Fruit fly (Drosophila melanogaster) whole organism, embryonic: ENCODE results near the gene CG31207.

Experiments used
- Atf6 ChIP-seq: fragments of 200-800 bp; sonication (Bioruptor generic); IDR thresholded peaks from 2 replicates; pipeline ENCODE4 v1.3.6; 2022; ENCODE audit warnings: missing biosample characterization, missing genetic modification characterization
- CG1024 ChIP-seq: fragments of 200-800 bp; sonication (Bioruptor generic); IDR thresholded peaks from 2 replicates; pipeline ENCODE4 v1.3.6; 2022; ENCODE audit warnings: missing biosample characterization, missing genetic modification characterization
- CG10267 ChIP-seq: fragments of 200-800 bp; sonication (Bioruptor generic); optimal IDR thresholded peaks from 2 replicates; lab custom pipeline; 2018; ENCODE audit warnings: missing biosample characterization, mild to moderate bottlenecking, missing genetic modification characterization, moderate library complexity
- CG10366 ChIP-seq: fragments of 200-800 bp; sonication (Bioruptor generic); IDR thresholded peaks from 2 replicates; pipeline ENCODE4 v1.3.6; 2022; ENCODE audit warnings: missing biosample characterization, missing genetic modification characterization
- CG10654 ChIP-seq: fragments of 200-800 bp; sonication (Bioruptor generic); optimal IDR thresholded peaks from 2 replicates; lab custom pipeline; 2016; ENCODE audit warnings: missing biosample characterization, missing genetic modification characterization
- CG10959 ChIP-seq: fragments of 200-800 bp; sonication (Bioruptor generic); IDR thresholded peaks from 2 replicates; pipeline ENCODE4 v1.3.6; 2022; ENCODE audit warnings: missing biosample characterization, missing genetic modification characterization
- CG12299 ChIP-seq: fragments of 200-800 bp; sonication (Bioruptor generic); optimal IDR thresholded peaks from 2 replicates; lab custom pipeline; 2018; ENCODE audit warnings: missing biosample characterization, mild to moderate bottlenecking, missing genetic modification characterization
- CG12744 ChIP-seq: fragments of 200-800 bp; sonication (Bioruptor generic); optimal IDR thresholded peaks from 2 replicates; lab custom pipeline; 2016; ENCODE audit warnings: missing biosample characterization, missing genetic modification characterization
- CG13894 ChIP-seq: fragments of 200-800 bp; sonication (Bioruptor generic); optimal IDR thresholded peaks from 3 replicates; lab custom pipeline; 2018; ENCODE audit warnings: missing biosample characterization, mild to moderate bottlenecking, missing genetic modification characterization, moderate library complexity
- CG14667 ChIP-seq: fragments of 200-800 bp; sonication (Bioruptor generic); IDR thresholded peaks from 2 replicates; pipeline ENCODE4 v1.3.6; 2022; ENCODE audit warnings: missing biosample characterization, missing genetic modification characterization
- CG1529 ChIP-seq: fragments of 200-800 bp; sonication (Bioruptor generic); optimal IDR thresholded peaks from 3 replicates; lab custom pipeline; 2018; ENCODE audit warnings: missing biosample characterization, missing genetic modification characterization
- CG16863 ChIP-seq: fragments of 200-800 bp; sonication (Bioruptor generic); optimal IDR thresholded peaks from 3 replicates; lab custom pipeline; 2016; ENCODE audit warnings: missing biosample characterization, missing genetic modification characterization
- CG17186 ChIP-seq: fragments of 200-800 bp; sonication (Bioruptor generic); optimal IDR thresholded peaks from 3 replicates; lab custom pipeline; 2017; ENCODE audit warnings: missing biosample characterization, missing genetic modification reagents, missing genetic modification characterization
- CG17568 ChIP-seq: fragments of 200-800 bp; sonication (Bioruptor generic); optimal IDR thresholded peaks from 2 replicates; lab custom pipeline; 2018; ENCODE audit warnings: missing biosample characterization, mild to moderate bottlenecking, missing genetic modification characterization, moderate library complexity
- CG17829 ChIP-seq: fragments of 200-800 bp; optimal IDR thresholded peaks from 2 replicates; lab custom pipeline; 2019; ENCODE audit warnings: missing biosample characterization, mild to moderate bottlenecking, missing genetic modification characterization, moderate library complexity
- CG2129 ChIP-seq: fragments of 200-800 bp; sonication (Bioruptor generic); IDR thresholded peaks from 2 replicates; pipeline ENCODE4 v1.3.6; 2022; ENCODE audit warnings: missing biosample characterization, missing genetic modification characterization; ENCODE audit not compliant: partially characterized antibody
- CG34422 ChIP-seq: fragments of 200-800 bp; sonication (Bioruptor generic); IDR thresholded peaks from 3 replicates; pipeline ENCODE4 v1.3.6; 2022; ENCODE audit warnings: missing biosample characterization, missing genetic modification characterization
- CG3726 ChIP-seq: fragments of 200-800 bp; sonication (Bioruptor generic); IDR thresholded peaks from 3 replicates; pipeline ENCODE4, ENCODE4 v1.3.6; 2022; ENCODE audit warnings: missing biosample characterization, missing genetic modification characterization
- CG4707 ChIP-seq: fragments of 200-800 bp; sonication (Bioruptor generic); optimal IDR thresholded peaks from 2 replicates; lab custom pipeline; 2018; ENCODE audit warnings: missing biosample characterization, mild to moderate bottlenecking, missing genetic modification characterization, moderate library complexity
- CG5953 ChIP-seq: fragments of 200-800 bp; sonication (Bioruptor generic); IDR thresholded peaks from 2 replicates; pipeline ENCODE4 v1.3.6; 2022; ENCODE audit warnings: missing biosample characterization, missing genetic modification characterization
- CG6854 ChIP-seq: fragments of 200-800 bp; sonication (Bioruptor generic); optimal IDR thresholded peaks from 3 replicates; lab custom pipeline; 2017; ENCODE audit warnings: missing biosample characterization, mild to moderate bottlenecking, missing genetic modification characterization
- CG9876 ChIP-seq: fragments of 200-800 bp; sonication (Bioruptor generic); optimal IDR thresholded peaks from 2 replicates; lab custom pipeline; 2016; ENCODE audit warnings: missing biosample characterization, missing genetic modification characterization
- CkIIα-i1 ChIP-seq: fragments of 200-800 bp; sonication (Bioruptor generic); IDR thresholded peaks from 2 replicates; pipeline ENCODE4 v1.3.6; 2022; ENCODE audit warnings: missing biosample characterization, missing genetic modification characterization
- Dbx ChIP-seq: fragments of 200-800 bp; sonication (Bioruptor generic); IDR thresholded peaks from 3 replicates; pipeline ENCODE4 v1.3.6; 2022; ENCODE audit warnings: missing biosample characterization, missing genetic modification characterization
- ERR ChIP-seq: fragments of 200-800 bp; sonication (Bioruptor generic); optimal IDR thresholded peaks from 2 replicates; lab custom pipeline; 2016; ENCODE audit warnings: missing biosample characterization, missing genetic modification characterization
- Fer3 ChIP-seq: fragments of 200-800 bp; sonication (Bioruptor generic); optimal IDR thresholded peaks from 2 replicates; lab custom pipeline; 2018; ENCODE audit warnings: missing biosample characterization, mild to moderate bottlenecking, missing genetic modification characterization, moderate library complexity
- Hr3 ChIP-seq: fragments of 200-800 bp; sonication (Bioruptor generic); optimal IDR thresholded peaks from 3 replicates; lab custom pipeline; 2016; ENCODE audit warnings: missing biosample characterization, missing genetic modification characterization
- Hsf ChIP-seq: fragments of 200-800 bp; sonication (Bioruptor generic); optimal IDR thresholded peaks from 3 replicates; lab custom pipeline; 2016; ENCODE audit warnings: missing biosample characterization, missing genetic modification characterization
- Lhr ChIP-seq: fragments of 200-800 bp; sonication (Bioruptor generic); optimal IDR thresholded peaks from 3 replicates; lab custom pipeline; 2017; ENCODE audit warnings: mild to moderate bottlenecking, missing biosample characterization, missing genetic modification reagents, missing genetic modification characterization
- NC2α ChIP-seq: fragments of 200-800 bp; sonication (Bioruptor generic); optimal IDR thresholded peaks from 2 replicates; lab custom pipeline; 2016; ENCODE audit warnings: missing biosample characterization, missing genetic modification characterization
- Rx ChIP-seq: fragments of 200-800 bp; sonication (Bioruptor generic); IDR thresholded peaks from 2 replicates; pipeline ENCODE4 v1.3.6; 2022; ENCODE audit warnings: missing biosample characterization, missing genetic modification characterization
- Sry-β ChIP-seq: fragments of 200-800 bp; sonication (Bioruptor generic); optimal IDR thresholded peaks from 2 replicates; lab custom pipeline; 2018; ENCODE audit warnings: missing biosample characterization, mild to moderate bottlenecking, missing genetic modification characterization, moderate library complexity
- ato ChIP-seq: fragments of 200-800 bp; sonication (Bioruptor generic); IDR thresholded peaks from 2 replicates; pipeline ENCODE4 v1.3.6; 2022; ENCODE audit warnings: missing biosample characterization, missing genetic modification characterization; ENCODE audit not compliant: partially characterized antibody
- bab2 ChIP-seq: fragments of 200-800 bp; sonication (Bioruptor generic); optimal IDR thresholded peaks from 2 replicates; lab custom pipeline; 2016; ENCODE audit warnings: missing biosample characterization, missing genetic modification characterization
- chif ChIP-seq, 2 experiments: fragments of 200-800 bp; sonication (Bioruptor generic); optimal IDR thresholded peaks; 3 replicates each; lab custom pipeline; 2016; ENCODE audit warnings: missing biosample characterization in 2 of 2, missing genetic modification characterization in 2 of 2
- da ChIP-seq: fragments of 200-800 bp; sonication (Bioruptor generic); optimal IDR thresholded peaks from 2 replicates; lab custom pipeline; 2016; ENCODE audit warnings: missing biosample characterization, missing genetic modification characterization
- dpn ChIP-seq, 2 experiments: fragments of 200-800 bp; sonication (Bioruptor generic); optimal IDR thresholded peaks; 3 replicates each; lab custom pipeline; 2016; ENCODE audit warnings: missing biosample characterization in 2 of 2, missing genetic modification characterization in 2 of 2
- emc ChIP-seq: fragments of 200-800 bp; sonication (Bioruptor generic); optimal IDR thresholded peaks from 2 replicates; lab custom pipeline; 2016; ENCODE audit warnings: missing biosample characterization, missing genetic modification characterization
- en ChIP-seq: fragments of 200-800 bp; sonication (Bioruptor generic); optimal IDR thresholded peaks from 2 replicates; lab custom pipeline; 2016; ENCODE audit warnings: missing biosample characterization, missing genetic modification characterization
- ewg ChIP-seq: fragments of 200-800 bp; sonication (Bioruptor generic); optimal IDR thresholded peaks from 3 replicates; lab custom pipeline; 2017; ENCODE audit warnings: mild to moderate bottlenecking, missing biosample characterization, missing genetic modification reagents, missing genetic modification characterization
- gsb ChIP-seq: fragments of 200-800 bp; sonication (Bioruptor generic); IDR thresholded peaks from 2 replicates; pipeline ENCODE4 v1.3.6; 2022; ENCODE audit warnings: missing biosample characterization, missing genetic modification characterization
- kni ChIP-seq: fragments of 200-800 bp; sonication (Bioruptor generic); optimal IDR thresholded peaks from 3 replicates; lab custom pipeline; 2017; ENCODE audit warnings: mild to moderate bottlenecking, missing biosample characterization, missing genetic modification reagents, missing genetic modification characterization
- ranshi ChIP-seq: fragments of 200-800 bp; sonication (Bioruptor generic); IDR thresholded peaks from 2 replicates; pipeline ENCODE4 v1.3.6; 2022; ENCODE audit warnings: missing biosample characterization, missing genetic modification characterization
- repo ChIP-seq: fragments of 200-800 bp; sonication (Bioruptor generic); optimal IDR thresholded peaks from 2 replicates; lab custom pipeline; 2016; ENCODE audit warnings: missing biosample characterization, missing genetic modification characterization
- tap ChIP-seq: fragments of 200-800 bp; optimal IDR thresholded peaks from 3 replicates; lab custom pipeline; 2019; ENCODE audit warnings: missing biosample characterization, mild to moderate bottlenecking, missing genetic modification characterization, moderate library complexity
- tio ChIP-seq: fragments of 200-800 bp; sonication (Bioruptor generic); optimal IDR thresholded peaks from 2 replicates; lab custom pipeline; 2017; ENCODE audit warnings: missing biosample characterization, missing genetic modification characterization, inconsistent platforms
- tll ChIP-seq, 2 experiments: fragments of 200-800 bp in 1 of 2; fragments of >200 bp in 1 of 2; sonication (Bioruptor generic) in 1 of 2; optimal IDR thresholded peaks; 2 replicates each; lab custom pipeline; 2017 to 2019; ENCODE audit warnings: missing biosample characterization in 2 of 2, missing genetic modification characterization in 2 of 2, mild to moderate bottlenecking in 1 of 2, moderate library complexity in 1 of 2
- wek ChIP-seq: fragments of 200-800 bp; sonication (Bioruptor generic); optimal IDR thresholded peaks from 3 replicates; lab custom pipeline; 2018; ENCODE audit warnings: missing biosample characterization, mild to moderate bottlenecking, missing genetic modification characterization, moderate library complexity
- zen ChIP-seq: fragments of 200-800 bp; sonication (Bioruptor generic); optimal IDR thresholded peaks from 3 replicates; lab custom pipeline; 2018; ENCODE audit warnings: missing biosample characterization, mild to moderate bottlenecking, missing genetic modification characterization, moderate library complexity

Gene CG31207

DNA sequence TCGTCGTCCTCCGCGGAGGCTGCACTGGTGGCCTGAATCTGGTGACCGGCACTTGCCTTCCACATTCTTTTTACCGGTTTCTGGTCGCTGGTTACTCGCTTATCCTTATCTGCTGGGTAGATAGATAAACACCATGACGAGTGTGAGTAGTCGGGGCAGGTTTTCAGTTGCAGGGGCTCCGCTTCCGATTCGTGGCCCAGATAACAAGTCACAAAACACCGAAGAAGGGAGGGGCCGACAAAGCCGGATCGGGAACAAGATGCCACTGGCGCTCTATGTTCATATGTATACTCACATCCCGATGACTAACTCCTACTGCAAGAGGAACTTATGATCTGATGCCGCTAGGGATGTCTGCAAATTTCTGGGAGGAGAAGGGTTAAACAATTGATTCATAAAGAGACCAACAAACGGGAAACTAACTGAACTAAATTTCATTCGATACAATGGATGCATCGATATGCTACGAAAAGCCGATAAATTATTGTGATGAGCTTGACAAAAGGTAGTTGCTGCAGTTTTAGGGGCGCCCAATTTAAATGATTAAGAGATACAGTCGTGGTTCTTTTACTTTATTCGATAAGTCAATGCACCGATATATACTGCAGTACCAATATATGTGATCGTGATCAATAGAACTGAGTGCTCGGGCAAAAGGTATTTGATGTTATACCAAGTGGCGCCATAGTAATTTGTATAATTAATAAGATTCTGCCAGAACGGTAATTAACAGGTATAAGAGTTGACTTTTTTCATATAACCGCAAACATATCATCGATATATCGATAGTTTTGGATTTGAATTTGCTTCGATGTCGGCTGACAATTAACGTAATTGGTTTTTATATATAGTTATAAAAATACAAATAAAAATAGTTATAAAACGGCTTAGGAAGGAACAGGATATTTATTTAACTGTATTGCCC, 17.4 kb upstream of the CG31207 start, which contains the start of gene Cortactin (continued):
- no peak for TF ChIP-seq chif (GFP tag; optimal IDR thresholded peaks at IDR 0.05; lab: Kevin White, UChicago)
- TF ChIP-seq CG1529 (GFP tag; lab: Kevin White, UChicago) = no peak
- TF ChIP-seq Sry-β (GFP tag; lab: Kevin White, UChicago) = peak; percentile 2
- no peak for TF ChIP-seq Fer3 (tag; lab: Kevin White, UChicago)
- no peak for TF ChIP-seq CG9876 (GFP tag; lab: Kevin White, UChicago)
- no peak for TF ChIP-seq CG5953 (GFP tag; lab: Robert Waterston, UW)
- no peak for TF ChIP-seq CG12299 (tag; lab: Kevin White, UChicago)
- TF ChIP-seq CG17829 (tag; lab: Kevin White, UChicago) = peak; percentile 10
- TF ChIP-seq bab2 (GFP tag; lab: Kevin White, UChicago) = no peak
- TF ChIP-seq Dbx = 0 out of 3 replicates have a peak, but pooled peaks have one; percentile 48
- TF ChIP-seq Rx (GFP tag; lab: Robert Waterston, UW) = no peak
- no peak for TF ChIP-seq Hsf (GFP tag; lab: Kevin White, UChicago)
- TF ChIP-seq CG10267 = peak; percentile 33
- TF ChIP-seq CG16863 = no peak
- no peak for TF ChIP-seq tio (GFP tag; lab: Kevin White, UChicago)
- TF ChIP-seq emc (GFP tag; lab: Kevin White, UChicago) = no peak
- TF ChIP-seq CG17568 (GFP tag; lab: Kevin White, UChicago) = no peak
- no peak for TF ChIP-seq ERR
- TF ChIP-seq tll (GFP tag; optimal IDR thresholded peaks at IDR 0.05; lab: Kevin White, UChicago) = peak in 1 of 2 experiments; percentile 37
- no peak for TF ChIP-seq ewg (GFP tag; lab: Kevin White, UChicago)
- peak; percentile 91 for TF ChIP-seq CG2129 (GFP tag; lab: Robert Waterston, UW)
- TF ChIP-seq tap (tag; lab: Kevin White, UChicago) = no peak
- TF ChIP-seq CG10959 = no peak; the same call in 1 of the 2 replicates
- peak; percentile 51 for TF ChIP-seq CG13894
- no peak for TF ChIP-seq en (GFP tag; lab: Kevin White, UChicago)
- no peak for TF ChIP-seq NC2α (GFP tag; lab: Kevin White, UChicago)
- no peak for TF ChIP-seq gsb
- TF ChIP-seq CG17186 (GFP tag; lab: Kevin White, UChicago) = no peak
- no peak for TF ChIP-seq CG1024
- TF ChIP-seq CG10366 = no peak
- TF ChIP-seq repo = no peak
- TF ChIP-seq CG4707 = no peak
- TF ChIP-seq Lhr = peak; percentile 9
- no peak for TF ChIP-seq wek (GFP tag; lab: Kevin White, UChicago)
- TF ChIP-seq Atf6 (GFP tag; lab: Robert Waterston, UW) = no peak
- TF ChIP-seq CG10654 (GFP tag; lab: Kevin White, UChicago) = no peak
- peak; percentile 77 for TF ChIP-seq kni (GFP tag; lab: Kevin White, UChicago)
- TF ChIP-seq CG14667 (GFP tag; lab: Robert Waterston, UW) = no peak
- peak; percentile 90 for TF ChIP-seq ato (GFP tag; lab: Robert Waterston, UW)
- TF ChIP-seq CG6854 (GFP tag; lab: Kevin White, UChicago) = no peak
- no peak for TF ChIP-seq ranshi (GFP tag; lab: Robert Waterston, UW)
- peak in 1 of 2 experiments; percentile 1 for TF ChIP-seq dpn (GFP tag; optimal IDR thresholded peaks at IDR 0.05; lab: Kevin White, UChicago)
- no peak for TF ChIP-seq CG12744
- TF ChIP-seq Hr3 = peak; percentile 5
- no peak for TF ChIP-seq da (GFP tag; lab: Kevin White, UChicago)
- peak; percentile 23 for TF ChIP-seq zen (tag; lab: Kevin White, UChicago)
- peak; percentile 39; the same call in 1 of the 3 replicates for TF ChIP-seq CG34422
- TF ChIP-seq CG3726 (GFP tag; lab: Robert Waterston, UW) = no peak
- no peak for TF ChIP-seq CkIIα-i1 (GFP tag; lab: Robert Waterston, UW)
